Worm (Caenorhabditis elegans) whole organism, midembryonic: ENCODE measurements around the gene C10E2.2.

Experiments used
- T22C8.4 ChIP-seq: fragments of 200-800 bp; sonication (Bioruptor generic); IDR thresholded peaks from 2 replicates; pipeline ENCODE4 v1.3.6; 2022; ENCODE audit warnings: missing genetic modification characterization, missing compliant biosample characterization
- cog-1 ChIP-seq: sonication (generic microtip); optimal IDR thresholded peaks from 2 replicates; lab custom pipeline; 2016; ENCODE audit warnings: missing genetic modification characterization, missing compliant biosample characterization
- flt-1 ChIP-seq: fragments of 200-800 bp; sonication (Bioruptor generic); IDR thresholded peaks from 2 replicates; pipeline ENCODE4 v1.3.6; 2022; ENCODE audit warnings: missing genetic modification characterization, missing compliant biosample characterization
- klf-2 ChIP-seq: fragments of 200-800 bp; sonication (Bioruptor generic); conservative IDR thresholded peaks from 2 replicates; pipeline ENCODE4 v1.3.6; 2022; ENCODE audit warnings: missing genetic modification reagents, missing genetic modification characterization, missing compliant biosample characterization
- med-1 ChIP-seq: sonication (generic microtip); optimal IDR thresholded peaks from 2 replicates; lab custom pipeline; 2017; ENCODE audit warnings: missing genetic modification characterization, mild to moderate bottlenecking, missing compliant biosample characterization, antibody characterized with exemption, missing genetic modification reagents; ENCODE audit not compliant: insufficient read depth
- ref-1 ChIP-seq: fragments of 200-800 bp; sonication (Bioruptor generic); conservative IDR thresholded peaks from 2 replicates; pipeline ENCODE4 v1.3.6; 2022; ENCODE audit warnings: missing genetic modification reagents, missing genetic modification characterization, missing compliant biosample characterization
- tab-1 ChIP-seq: fragments of 200-800 bp; sonication (Bioruptor generic); IDR thresholded peaks from 2 replicates; pipeline ENCODE4 v1.3.6; 2022; ENCODE audit warnings: missing genetic modification characterization, missing compliant biosample characterization
- ztf-23 ChIP-seq: fragments of 200-800 bp; sonication (Bioruptor generic); IDR thresholded peaks from 2 replicates; pipeline ENCODE4 v1.3.6; 2022; ENCODE audit warnings: missing genetic modification reagents, missing genetic modification characterization, missing compliant biosample characterization
- ztf-29 ChIP-seq: fragments of 200-800 bp; sonication (Bioruptor generic); IDR thresholded peaks from 2 replicates; pipeline ENCODE4 v1.3.6; 2022; ENCODE audit warnings: missing genetic modification reagents, missing genetic modification characterization, missing compliant biosample characterization

C10E2.2 gene

DNA sequence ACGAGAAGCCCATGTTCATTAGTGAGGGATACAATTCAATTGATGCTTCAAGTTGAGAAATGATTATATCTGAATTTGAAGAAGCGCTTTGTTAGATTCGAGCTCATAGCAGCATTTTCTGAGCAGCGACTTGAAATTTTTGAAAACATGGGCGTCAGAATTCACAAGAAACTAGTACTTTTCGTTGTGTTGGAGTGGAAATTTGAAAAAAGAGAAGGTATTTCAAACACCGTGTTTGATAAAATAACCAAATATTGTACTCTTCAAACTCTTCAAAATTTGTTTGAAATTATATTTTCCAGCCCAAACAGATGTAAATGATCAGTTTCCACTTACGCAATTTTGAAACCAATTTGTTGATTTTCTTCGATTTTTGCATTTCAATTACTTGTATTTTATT is at the start of gene C10E2.2:
C10E2.2 (plus strand) TSS at position 301 of the 400 bp plus-strand sequence.
- TF ChIP-seq med-1 (no peak), T22C8.4 (GFP tag; lab: Robert Waterston, UW) (no peak), ztf-29 (GFP tag; lab: Robert Waterston, UW) (no peak), flt-1 (no peak), cog-1 (tag; lab: Kevin White, UChicago) (no peak), tab-1 (GFP tag; lab: Robert Waterston, UW) (no peak), ztf-23 (GFP tag; lab: Robert Waterston, UW) (no peak), ref-1 (GFP tag; lab: Robert Waterston, UW) (no peak), klf-2 (GFP tag; lab: Robert Waterston, UW) (no peak)

DNA sequence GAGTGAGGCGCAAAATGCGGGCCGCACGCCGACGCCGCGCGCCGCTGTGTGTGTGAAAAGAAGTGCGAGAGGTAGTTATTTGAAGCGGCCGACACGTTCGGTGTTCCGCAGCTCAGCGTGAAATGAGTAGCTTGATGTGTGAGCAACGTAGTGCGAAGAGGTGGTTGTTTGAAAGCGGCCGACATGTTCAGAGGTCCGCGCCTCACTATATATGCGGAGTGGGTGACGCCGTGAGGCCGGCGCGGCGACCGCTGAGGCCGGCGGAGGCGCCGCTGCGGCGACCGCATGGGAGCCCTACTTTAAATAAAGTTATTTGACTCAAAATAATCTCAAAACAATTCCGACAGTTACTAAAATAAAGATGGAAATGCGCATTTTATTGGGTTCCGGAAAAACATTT is 48.2 kb upstream of the C10E2.2 start:
- TF ChIP-seq ztf-23 (GFP tag; lab: Robert Waterston, UW), result no peak
- TF ChIP-seq flt-1, result 0 out of 2 replicates have a peak, but pooled peaks have one; percentile 31

DNA sequence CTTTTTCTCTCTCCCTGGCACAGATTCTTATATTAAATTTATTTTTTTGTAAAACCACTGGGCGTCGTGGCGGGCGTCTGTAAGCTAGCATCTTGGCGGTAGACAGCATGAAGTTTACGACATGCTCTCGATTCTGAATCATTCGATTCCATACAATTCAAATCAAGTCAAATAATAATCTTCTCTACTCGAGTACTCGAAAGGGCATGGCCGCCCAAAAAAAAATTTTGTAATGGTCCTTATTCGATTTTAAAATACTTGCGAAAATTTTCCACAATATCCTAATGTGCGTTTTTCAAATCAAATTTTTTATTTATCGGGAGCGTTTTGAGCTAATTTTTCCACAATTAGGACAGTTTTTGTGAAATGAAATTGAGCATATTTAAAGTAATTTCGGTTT is 47.0 kb upstream of the C10E2.2 start:
- TF ChIP-seq klf-2 (GFP tag; lab: Robert Waterston, UW) (no peak), flt-1 (no peak), cog-1 (tag; lab: Kevin White, UChicago) (no peak), ztf-29 (GFP tag; lab: Robert Waterston, UW) (no peak), ztf-23 (GFP tag; lab: Robert Waterston, UW) (no peak), ref-1 (GFP tag; lab: Robert Waterston, UW) (no peak), med-1 (no peak), tab-1 (GFP tag; lab: Robert Waterston, UW) (no peak), T22C8.4 (GFP tag; lab: Robert Waterston, UW) (no peak)

DNA sequence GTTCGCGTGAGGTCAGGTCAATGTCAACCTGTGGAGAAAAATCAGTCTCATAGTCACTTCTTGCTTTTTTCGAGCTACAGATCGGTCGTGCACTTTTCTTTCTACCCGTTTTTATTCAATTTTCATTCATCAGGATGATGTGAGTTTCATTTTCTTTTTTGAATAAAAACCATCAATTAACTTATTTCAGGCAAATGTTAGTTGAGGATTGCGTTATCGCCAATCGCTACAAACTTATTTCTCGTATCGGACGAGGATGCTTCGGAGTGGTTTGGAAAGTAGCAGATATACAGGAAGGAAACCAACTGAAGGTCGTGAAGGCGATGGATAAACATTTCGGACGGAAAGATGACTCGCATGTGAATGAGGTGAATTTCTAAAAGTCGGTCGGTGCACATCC is 42.8 kb upstream of the C10E2.2 start, which contains the start of gene F22H10.1:
F22H10.1 (plus strand) TSS at position 211 of the 400 bp plus-strand sequence.
- no peak for TF ChIP-seq flt-1
- no peak for TF ChIP-seq ztf-23 (GFP tag; lab: Robert Waterston, UW)
- no peak for TF ChIP-seq tab-1 (GFP tag; lab: Robert Waterston, UW)
- no peak for TF ChIP-seq klf-2 (GFP tag; lab: Robert Waterston, UW)
- no peak for TF ChIP-seq med-1
- no peak for TF ChIP-seq ztf-29 (GFP tag; lab: Robert Waterston, UW)
- TF ChIP-seq ref-1 (GFP tag; lab: Robert Waterston, UW), result no peak
- no peak for TF ChIP-seq cog-1 (tag; lab: Kevin White, UChicago)
- TF ChIP-seq T22C8.4 (GFP tag; lab: Robert Waterston, UW), result no peak

DNA sequence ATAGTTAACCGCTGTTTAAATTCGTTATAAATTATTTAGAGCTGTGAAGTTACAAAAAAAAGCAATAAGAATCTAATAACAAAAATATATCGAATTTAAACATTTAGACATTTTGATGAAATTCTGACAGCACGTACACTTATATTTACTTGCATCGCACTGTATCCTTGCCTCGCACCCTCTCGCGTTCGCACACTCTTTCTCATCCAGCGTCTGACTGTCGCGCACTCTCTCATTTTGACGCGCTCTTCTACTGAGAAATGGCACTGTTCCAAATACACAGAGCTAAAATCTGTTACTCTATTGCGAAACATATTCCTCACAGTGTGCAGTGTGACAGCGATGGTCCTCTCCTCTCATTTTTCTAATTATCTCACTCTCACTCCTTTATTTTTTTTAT is 41.0 kb upstream of the C10E2.2 start:
- TF ChIP-seq ref-1 (GFP tag; lab: Robert Waterston, UW), result no peak
- TF ChIP-seq klf-2 (GFP tag; lab: Robert Waterston, UW), result no peak
- TF ChIP-seq T22C8.4 (GFP tag; lab: Robert Waterston, UW), result no peak
- no peak for TF ChIP-seq tab-1 (GFP tag; lab: Robert Waterston, UW)
- no peak for TF ChIP-seq med-1
- no peak for TF ChIP-seq ztf-23 (GFP tag; lab: Robert Waterston, UW)
- no peak for TF ChIP-seq flt-1
- TF ChIP-seq ztf-29 (GFP tag; lab: Robert Waterston, UW), result no peak
- TF ChIP-seq cog-1 (tag; lab: Kevin White, UChicago), result no peak

DNA sequence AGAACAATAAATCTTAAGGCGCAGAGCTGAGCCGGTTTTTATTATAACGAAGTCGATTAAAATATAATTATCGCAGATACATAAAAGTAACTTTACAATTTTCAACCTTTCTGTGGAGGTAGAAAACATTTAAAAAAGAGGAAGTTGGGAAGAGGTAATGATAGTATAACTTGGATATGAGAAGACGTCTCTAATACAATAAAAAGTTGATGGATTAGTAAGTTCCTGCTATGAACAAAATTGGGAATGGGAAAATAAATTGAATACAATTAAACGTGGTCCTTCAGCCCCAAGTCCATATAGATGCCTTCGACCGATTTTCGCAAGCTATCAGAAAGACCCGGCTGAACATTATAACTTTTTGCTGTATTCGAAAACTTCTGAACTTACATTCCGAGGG is 39.4 kb upstream of the C10E2.2 start:
- TF ChIP-seq med-1 (no peak), cog-1 (tag; lab: Kevin White, UChicago) (no peak), flt-1 (no peak), tab-1 (GFP tag; lab: Robert Waterston, UW) (no peak), ref-1 (GFP tag; lab: Robert Waterston, UW) (no peak), ztf-23 (GFP tag; lab: Robert Waterston, UW) (no peak), ztf-29 (GFP tag; lab: Robert Waterston, UW) (no peak), T22C8.4 (GFP tag; lab: Robert Waterston, UW) (no peak), klf-2 (GFP tag; lab: Robert Waterston, UW) (no peak)

DNA sequence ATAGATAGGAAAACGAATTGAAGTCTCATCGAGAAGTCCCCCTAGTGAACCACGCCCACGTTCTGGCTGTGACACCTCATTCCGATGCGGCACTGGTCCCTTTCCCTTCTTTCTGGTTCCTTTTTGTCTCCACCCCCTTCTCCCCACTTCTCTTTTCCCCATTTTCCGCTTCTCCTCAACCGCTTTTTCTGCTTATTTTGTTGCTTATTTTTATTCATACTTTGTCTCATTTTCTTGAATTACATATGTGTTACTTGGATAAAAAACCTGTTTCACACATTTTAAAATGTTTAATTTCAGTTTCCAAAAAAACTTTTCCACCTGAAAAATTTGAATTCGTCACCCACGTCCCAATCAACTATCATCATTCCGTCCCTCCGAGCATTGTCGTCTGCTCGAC is 33.7 kb upstream of the C10E2.2 start, which contains the start of gene lgc-53:
lgc-53 (plus strand) TSS at position 301 of the 400 bp plus-strand sequence.
- TF ChIP-seq ztf-29 (GFP tag; lab: Robert Waterston, UW), result no peak
- no peak for TF ChIP-seq klf-2 (GFP tag; lab: Robert Waterston, UW)
- TF ChIP-seq med-1, result no peak
- TF ChIP-seq tab-1 (GFP tag; lab: Robert Waterston, UW), result no peak
- no peak for TF ChIP-seq T22C8.4 (GFP tag; lab: Robert Waterston, UW)
- TF ChIP-seq ztf-23 (GFP tag; lab: Robert Waterston, UW), result no peak
- TF ChIP-seq flt-1, result no peak
- TF ChIP-seq ref-1 (GFP tag; lab: Robert Waterston, UW), result no peak
- no peak for TF ChIP-seq cog-1 (tag; lab: Kevin White, UChicago)

DNA sequence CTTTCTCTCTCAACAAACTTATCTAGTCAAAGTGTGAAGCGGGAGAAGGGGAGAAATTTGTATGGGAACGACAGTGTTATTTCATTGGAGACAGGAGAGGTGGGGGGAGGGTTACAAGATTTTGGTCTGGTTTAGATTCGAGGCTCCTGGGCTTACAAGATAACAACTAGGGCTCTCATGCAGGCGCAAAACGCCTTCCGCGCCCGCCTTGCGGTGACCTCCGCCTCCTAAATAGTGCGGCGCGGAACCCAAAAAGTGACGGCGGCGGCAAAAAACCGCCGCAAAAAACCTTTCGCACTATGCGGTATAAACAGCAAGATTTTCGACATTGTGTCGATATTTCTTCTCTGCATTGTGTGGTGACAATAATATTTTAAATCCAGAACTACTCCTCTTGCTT is 29.1 kb upstream of the C10E2.2 start:
- no peak for TF ChIP-seq med-1
- no peak for TF ChIP-seq flt-1
- TF ChIP-seq ref-1 (GFP tag; lab: Robert Waterston, UW), result no peak
- TF ChIP-seq ztf-23 (GFP tag; lab: Robert Waterston, UW), result no peak
- no peak for TF ChIP-seq klf-2 (GFP tag; lab: Robert Waterston, UW)
- no peak for TF ChIP-seq tab-1 (GFP tag; lab: Robert Waterston, UW)
- TF ChIP-seq ztf-29 (GFP tag; lab: Robert Waterston, UW), result no peak
- no peak for TF ChIP-seq T22C8.4 (GFP tag; lab: Robert Waterston, UW)
- no peak for TF ChIP-seq cog-1 (tag; lab: Kevin White, UChicago)

DNA sequence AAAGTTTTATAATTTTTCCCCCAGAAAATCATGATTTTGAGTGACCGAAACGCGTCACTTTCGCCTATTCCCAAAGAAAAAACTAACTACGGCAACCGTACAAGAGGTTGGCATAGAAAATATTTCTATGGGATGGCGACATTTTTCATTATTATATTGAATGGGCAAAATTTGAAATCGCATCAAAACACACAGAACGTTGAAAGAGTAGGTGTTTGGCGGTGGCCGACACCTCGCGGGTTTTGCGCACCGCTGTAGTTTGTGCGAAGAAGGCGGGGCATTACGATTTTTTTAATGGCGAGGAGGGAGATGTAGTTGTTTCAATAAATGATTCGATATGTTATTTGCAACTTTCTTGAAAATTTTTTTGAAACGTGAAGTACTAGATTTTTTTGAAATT is 23.1 kb upstream of the C10E2.2 start:
- TF ChIP-seq flt-1 (no peak), tab-1 (GFP tag; lab: Robert Waterston, UW) (no peak), med-1 (no peak), cog-1 (tag; lab: Kevin White, UChicago) (no peak), klf-2 (GFP tag; lab: Robert Waterston, UW) (no peak), ztf-29 (GFP tag; lab: Robert Waterston, UW) (no peak), T22C8.4 (GFP tag; lab: Robert Waterston, UW) (no peak), ref-1 (GFP tag; lab: Robert Waterston, UW) (no peak), ztf-23 (GFP tag; lab: Robert Waterston, UW) (no peak)
